Fruit fly (Drosophila melanogaster): ENCODE measurements around the gene comm2.

- TF ChIP-seq h (optimal IDR thresholded peaks at IDR 0.05) (no peak), ttk (optimal IDR thresholded peaks at IDR 0.05) (no peak), insv (optimal IDR thresholded peaks at IDR 0.05) (no peak), Myc (optimal IDR thresholded peaks at IDR 0.05) (no peak), Sin3A (optimal IDR thresholded peaks at IDR 0.05) (no peak), psq (optimal IDR thresholded peaks at IDR 0.05) (no peak)
Measured at dm6 chr3L:15677662-15678061, 22.0 kb downstream of the comm2 start.
